Worm (Caenorhabditis elegans): ENCODE measurements around the gene F43G6.16.

Gene F43G6.16

DNA sequence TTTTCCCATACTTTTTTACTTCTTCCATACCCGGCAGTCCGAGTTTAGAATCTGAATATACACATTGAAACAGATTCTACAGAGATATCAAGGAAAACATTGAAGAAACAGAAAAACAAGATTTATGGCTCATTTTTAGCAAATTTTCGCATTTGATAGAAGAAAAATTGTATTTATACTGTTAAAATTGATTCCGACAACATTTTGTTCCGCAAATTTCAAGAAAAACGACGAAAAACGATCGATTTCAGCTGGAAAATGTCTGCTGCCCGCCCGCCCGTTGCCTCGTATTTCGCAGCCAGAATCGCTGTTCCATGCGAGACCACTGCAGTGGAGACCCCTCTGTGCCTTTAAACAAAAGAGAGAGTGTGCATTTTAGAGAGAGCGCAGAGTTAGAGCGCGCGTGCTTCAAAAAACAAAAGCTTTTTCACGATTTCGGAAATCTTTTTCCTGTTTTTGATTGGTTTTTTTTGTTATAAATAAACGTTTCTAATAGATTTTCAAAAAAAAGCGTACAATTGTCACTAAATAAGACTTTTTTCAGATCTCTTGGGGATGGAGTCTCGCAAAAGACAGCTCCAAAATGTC, 4.4 kb downstream of the F43G6.16 start, which contains the start of the genes patr-1 and dna-2:
Gene patr-1, minus strand, starts transcription at position 51 of the 588 bp plus-strand sequence.
Gene dna-2, plus strand, starts transcription at position 538 of the 588 bp plus-strand sequence.
- TF ChIP-seq nhr-11 (tag; optimal IDR thresholded peaks at IDR 0.05) (no peak), ZK546.5 (tag; optimal IDR thresholded peaks at IDR 0.05) (no peak), mml-1 (tag; optimal IDR thresholded peaks at IDR 0.05) (no peak), unc-39 (tag; optimal IDR thresholded peaks at IDR 0.05) (no peak), lsy-12 (tag; optimal IDR thresholded peaks at IDR 0.05) (no peak), nhr-25 (tag; optimal IDR thresholded peaks at IDR 0.05) (peak; percentile 49), unc-62 (GFP tag; optimal IDR thresholded peaks at IDR 0.05) (no peak), tbx-2 (tag; optimal IDR thresholded peaks at IDR 0.05) (no peak), nfya-1 (tag; optimal IDR thresholded peaks at IDR 0.05; ENCODE audit: insufficient read depth) (peak; percentile 85), fos-1 (tag; optimal IDR thresholded peaks at IDR 0.05) (no peak), fkh-10 (GFP tag; optimal IDR thresholded peaks at IDR 0.05) (no peak), egl-27 (tag; optimal IDR thresholded peaks at IDR 0.05) (no peak), lin-39 (tag; optimal IDR thresholded peaks at IDR 0.05) (peak; percentile 24), nhr-28 (tag; optimal IDR thresholded peaks at IDR 0.05) (no peak), pqm-1 (tag; optimal IDR thresholded peaks at IDR 0.05) (no peak), elt-3 (tag; optimal IDR thresholded peaks at IDR 0.05) (no peak), pha-4 (tag; optimal IDR thresholded peaks at IDR 0.05) (peak; percentile 77), egl-5 (tag; optimal IDR thresholded peaks at IDR 0.05) (peak; percentile 5), nhr-23 (tag; optimal IDR thresholded peaks at IDR 0.05) (peak; percentile 48), fkh-2 (tag; optimal IDR thresholded peaks at IDR 0.05) (no peak), ztf-4 (tag; optimal IDR thresholded peaks at IDR 0.05) (no peak), ceh-9 (tag; optimal IDR thresholded peaks at IDR 0.05) (no peak), nhr-43 (tag; optimal IDR thresholded peaks at IDR 0.05; ENCODE audit: poor library complexity, severe bottlenecking) (peak; percentile 19), nhr-77 (tag; optimal IDR thresholded peaks at IDR 0.05) (no peak), sea-2 (GFP tag; optimal IDR thresholded peaks at IDR 0.05) (no peak), ztf-11 (tag; optimal IDR thresholded peaks at IDR 0.05) (no peak), jun-1 (tag; optimal IDR thresholded peaks at IDR 0.05) (no peak), elt-1 (tag; optimal IDR thresholded peaks at IDR 0.05) (no peak), ceh-28 (tag; optimal IDR thresholded peaks at IDR 0.05) (no peak), zag-1 (tag; optimal IDR thresholded peaks at IDR 0.05) (no peak), nhr-67 (tag; optimal IDR thresholded peaks at IDR 0.05) (no peak), daf-12 (tag; optimal IDR thresholded peaks at IDR 0.05) (no peak), ama-1 (optimal IDR thresholded peaks at IDR 0.05) (no peak), aly-2 (tag; optimal IDR thresholded peaks at IDR 0.05) (no peak), hmg-11 (tag; optimal IDR thresholded peaks at IDR 0.05) (peak; percentile 36), lin-15B (tag; optimal IDR thresholded peaks at IDR 0.05) (peak; percentile 78), nhr-76 (tag; optimal IDR thresholded peaks at IDR 0.05) (no peak), R02D3.7 (tag; optimal IDR thresholded peaks at IDR 0.05) (peak; percentile 43), skn-1 (tag; optimal IDR thresholded peaks at IDR 0.05) (peak; percentile 45), ceh-16 (tag; optimal IDR thresholded peaks at IDR 0.05) (no peak), ceh-82 (tag; optimal IDR thresholded peaks at IDR 0.05) (no peak), nhr-237 (tag; optimal IDR thresholded peaks at IDR 0.05) (no peak), mdl-1 (tag; optimal IDR thresholded peaks at IDR 0.05) (no peak), nhr-12 (tag; optimal IDR thresholded peaks at IDR 0.05) (no peak), elt-2 (tag; optimal IDR thresholded peaks at IDR 0.05) (peak; percentile 31), eor-1 (tag; optimal IDR thresholded peaks at IDR 0.05) (no peak), snpc-4 (tag; optimal IDR thresholded peaks at IDR 0.05) (no peak)

Measured in whole organism, L3 larva.